Fruit fly (Drosophila melanogaster) whole organism, prepupa: Measurements from ENCODE around the gene CG16789.

Source experiments
- CG16779 ChIP-seq: fragments of 200-800 bp; sonication (Bioruptor generic); optimal IDR thresholded peaks from 3 replicates; lab custom pipeline; 2017; ENCODE audit warnings: missing biosample characterization, mild to moderate bottlenecking, missing genetic modification characterization
- CG31627 ChIP-seq: fragments of 200-800 bp; sonication (Bioruptor generic); optimal IDR thresholded peaks from 3 replicates; lab custom pipeline; 2016; ENCODE audit warnings: missing biosample characterization, missing genetic modification characterization
- CG3919 ChIP-seq: fragments of 200-800 bp; sonication (Bioruptor generic); optimal IDR thresholded peaks from 3 replicates; lab custom pipeline; 2016; ENCODE audit warnings: missing biosample characterization, missing genetic modification characterization
- CG6854 ChIP-seq: fragments of 200-800 bp; sonication (Bioruptor generic); optimal IDR thresholded peaks from 2 replicates; lab custom pipeline; 2017; ENCODE audit warnings: missing biosample characterization, mild to moderate bottlenecking, missing genetic modification characterization
- Gug ChIP-seq: fragments of 200-800 bp; sonication (Bioruptor generic); IDR thresholded peaks from 2 replicates; pipeline ENCODE4 v1.3.6; 2022; ENCODE audit warnings: missing biosample characterization, missing genetic modification characterization
- Hr4 ChIP-seq: fragments of 200-800 bp; sonication (Bioruptor generic); optimal IDR thresholded peaks from 3 replicates; lab custom pipeline; 2016; ENCODE audit warnings: missing biosample characterization, missing genetic modification characterization
- Met ChIP-seq: fragments of 200-800 bp; sonication (Bioruptor generic); optimal IDR thresholded peaks from 3 replicates; lab custom pipeline; 2016; ENCODE audit warnings: missing biosample characterization, missing genetic modification characterization
- Sox102F ChIP-seq: fragments of 200-800 bp; sonication (Bioruptor generic); optimal IDR thresholded peaks from 2 replicates; lab custom pipeline; 2016; ENCODE audit warnings: missing biosample characterization, mild to moderate bottlenecking, missing genetic modification characterization
- achi ChIP-seq: fragments of 200-800 bp; sonication (Bioruptor generic); optimal IDR thresholded peaks from 3 replicates; lab custom pipeline; 2016; ENCODE audit warnings: missing biosample characterization, missing genetic modification characterization
- lz ChIP-seq: fragments of 200-800 bp; sonication (Bioruptor generic); optimal IDR thresholded peaks from 3 replicates; lab custom pipeline; 2016; ENCODE audit warnings: missing biosample characterization, missing genetic modification characterization
- pdm3 ChIP-seq: fragments of 200-800 bp; sonication (Bioruptor generic); optimal IDR thresholded peaks from 3 replicates; lab custom pipeline; 2016; ENCODE audit warnings: missing biosample characterization, missing genetic modification characterization
- spab ChIP-seq: fragments of 200-800 bp; sonication (Bioruptor generic); optimal IDR thresholded peaks from 2 replicates; lab custom pipeline; 2017; ENCODE audit warnings: missing biosample characterization, mild to moderate bottlenecking, missing genetic modification characterization, missing genetic modification reagents
- ss ChIP-seq, 2 experiments: fragments of 200-800 bp; sonication (Bioruptor generic); optimal IDR thresholded peaks; 2 replicates in 1 of 2; 3 replicates in 1 of 2; lab custom pipeline; 2017 to 2018; ENCODE audit warnings: mild to moderate bottlenecking in 2 of 2, missing biosample characterization in 2 of 2, missing genetic modification characterization in 2 of 2, moderate library complexity in 1 of 2
- svp ChIP-seq: fragments of 200-800 bp; sonication (Bioruptor generic); peaks from one replicate; lab custom pipeline; 2016; ENCODE audit warnings: missing biosample characterization, missing genetic modification characterization

DNA sequence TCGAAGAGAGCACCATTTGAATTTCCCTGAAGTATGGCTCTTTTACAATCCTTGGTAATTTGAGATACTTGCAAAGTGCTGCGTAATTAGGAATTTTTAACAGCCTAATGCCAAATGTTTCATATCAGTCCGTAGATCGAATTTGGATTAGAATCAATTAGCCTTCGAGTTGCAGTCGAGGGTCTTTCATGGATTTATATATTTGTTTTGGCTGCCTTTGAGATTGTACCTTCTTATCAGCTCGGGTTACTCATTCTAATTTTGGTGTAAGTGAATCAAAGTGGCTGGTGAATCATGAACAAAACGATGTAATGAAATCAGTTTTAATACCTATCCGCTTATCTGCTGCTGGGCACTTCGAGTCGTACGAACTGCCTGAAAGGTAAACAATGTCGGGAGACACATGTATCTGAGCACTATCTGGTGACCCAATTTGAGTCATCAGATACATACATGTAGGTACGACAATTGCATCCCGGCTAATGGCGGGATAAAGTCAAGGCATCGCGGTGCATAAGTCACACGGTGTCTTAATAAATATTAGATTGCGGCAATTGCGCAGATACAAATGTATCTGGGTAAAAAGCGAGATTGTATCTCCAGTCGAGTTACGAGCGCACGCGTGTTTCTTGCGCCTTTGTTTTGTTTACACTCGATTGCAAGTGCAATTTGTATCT lies 29.8 kb downstream of the CG16789 start:
- TF ChIP-seq spab (no peak), Sox102F (GFP tag; lab: Kevin White, UChicago) (no peak), CG3919 (GFP tag; lab: Kevin White, UChicago) (no peak), pdm3 (GFP tag; lab: Kevin White, UChicago) (no peak), lz (no peak), ss (GFP tag; optimal IDR thresholded peaks at IDR 0.05; lab: Kevin White, UChicago) (no peak), svp (GFP tag; lab: Kevin White, UChicago) (no peak), achi (GFP tag; lab: Kevin White, UChicago) (no peak), CG16779 (tag; lab: Kevin White, UChicago) (no peak), CG6854 (GFP tag; lab: Kevin White, UChicago) (no peak), CG31627 (GFP tag; lab: Kevin White, UChicago) (no peak), Met (no peak), Gug (no peak), Hr4 (GFP tag; lab: Kevin White, UChicago) (no peak)
